Fruit fly (Drosophila melanogaster) whole organism, pupa: ENCODE data around the gene cyc.

Source experiments
- CG12605 ChIP-seq: fragments of 200-800 bp; sonication (Bioruptor generic); IDR thresholded peaks from 2 replicates; pipeline ENCODE4 v1.3.6; 2022; ENCODE audit warnings: missing biosample characterization, missing genetic modification characterization
- D1 ChIP-seq: fragments of 200-800 bp; sonication (Bioruptor generic); optimal IDR thresholded peaks from 2 replicates; lab custom pipeline; 2018; ENCODE audit warnings: missing biosample characterization, mild to moderate bottlenecking, missing genetic modification characterization, moderate library complexity

- TF ChIP-seq CG12605 (GFP tag; lab: Robert Waterston, UW) (no peak), D1 (tag; lab: Kevin White, UChicago) (peak; percentile 23)
These were observed 45.5 kb upstream of the cyc start for dm6 chr3L:19861215-19861614.
